Worm (Caenorhabditis elegans): ENCODE measurements around the gene T07A5.1.

Gene T07A5.1

ce11 chrIII:10270778-10271307 lies 35.2 kb downstream of the T07A5.1 start, which contains the start of gene cnk-1 (continued):
- TF ChIP-seq daf-8 (GFP tag; IDR thresholded peaks at IDR 0.05): 0 out of 2 replicates have a peak, but pooled peaks have one; percentile 11
- TF ChIP-seq ceh-20 (GFP tag; IDR thresholded peaks at IDR 0.05): peak; percentile 98
- no peak for TF ChIP-seq fkh-10 (GFP tag; optimal IDR thresholded peaks at IDR 0.05)
- TF ChIP-seq ceh-28 (tag; optimal IDR thresholded peaks at IDR 0.05): no peak
- TF ChIP-seq fos-1 (tag; optimal IDR thresholded peaks at IDR 0.05): no peak
- TF ChIP-seq hmg-1.1 (GFP tag; IDR thresholded peaks at IDR 0.05): peak; percentile 99
- TF ChIP-seq ceh-32 (tag; optimal IDR thresholded peaks at IDR 0.05; ENCODE audit: poor library complexity): no peak
- TF ChIP-seq pqm-1 (tag; optimal IDR thresholded peaks at IDR 0.05): no peak
- peak; percentile 43 for TF ChIP-seq nhr-6 (tag; optimal IDR thresholded peaks at IDR 0.05)
- TF ChIP-seq gei-8 (GFP tag; optimal IDR thresholded peaks at IDR 0.05): no peak
- TF ChIP-seq dmd-9 (GFP tag; IDR thresholded peaks at IDR 0.05): peak; percentile 100
- TF ChIP-seq F26F4.8 (GFP tag; conservative IDR thresholded peaks at IDR 0.05): no peak
- TF ChIP-seq madf-5 (GFP tag; IDR thresholded peaks at IDR 0.05): peak; percentile 94 to 95
- peak; percentile 99 for TF ChIP-seq ZK337.2 (GFP tag; IDR thresholded peaks at IDR 0.05)
- TF ChIP-seq dmd-8 (GFP tag; IDR thresholded peaks at IDR 0.05): peak; percentile 85
- peak; percentile 97 for TF ChIP-seq D1046.2 (GFP tag; IDR thresholded peaks at IDR 0.05)
- TF ChIP-seq zip-11 (GFP tag; IDR thresholded peaks at IDR 0.05): no peak
- peak; percentile 48 for TF ChIP-seq nhr-25 (tag; optimal IDR thresholded peaks at IDR 0.05; ENCODE audit: borderline replicate concordance, insufficient read depth)
- 0 out of 2 replicates have a peak, but pooled peaks have one; percentile 57 for TF ChIP-seq Y105C5A.15 (GFP tag; IDR thresholded peaks at IDR 0.05)
- peak; percentile 94 for TF ChIP-seq unc-130 (GFP tag; optimal IDR thresholded peaks at IDR 0.05)
- no peak for TF ChIP-seq lir-3 (tag; optimal IDR thresholded peaks at IDR 0.05)
- TF ChIP-seq hif-1 (tag; optimal IDR thresholded peaks at IDR 0.05): peak in 1 of 2 experiments; percentile 90
- peak; percentile 88 for TF ChIP-seq snpc-1.2 (GFP tag; IDR thresholded peaks at IDR 0.05)
- TF ChIP-seq zfp-2 (tag; optimal IDR thresholded peaks at IDR 0.05): no peak
- peak; percentile 37 for TF ChIP-seq nhr-48 (tag; optimal IDR thresholded peaks at IDR 0.05)
- peak; percentile 96 for TF ChIP-seq arid-1 (GFP tag; conservative IDR thresholded peaks at IDR 0.05)
- TF ChIP-seq mxl-3 (GFP tag; optimal IDR thresholded peaks at IDR 0.05): peak; percentile 85
- TF ChIP-seq sdz-12 (GFP tag; optimal IDR thresholded peaks at IDR 0.05): peak; percentile 74
- peak; percentile 88 for TF ChIP-seq mxl-2 (GFP tag; conservative IDR thresholded peaks at IDR 0.05)
- TF ChIP-seq egl-43 (GFP tag; IDR thresholded peaks at IDR 0.05): peak; percentile 97
- TF ChIP-seq spr-3 (GFP tag; optimal IDR thresholded peaks at IDR 0.05): peak; percentile 44
- peak; percentile 94 for TF ChIP-seq lin-1 (GFP tag; IDR thresholded peaks at IDR 0.05)
- TF ChIP-seq skn-1 (tag; optimal IDR thresholded peaks at IDR 0.05): no peak
- peak; percentile 92 for TF ChIP-seq set-16 (GFP tag; IDR thresholded peaks at IDR 0.05)
- TF ChIP-seq cey-2 (tag; optimal IDR thresholded peaks at IDR 0.05; ENCODE audit: borderline replicate concordance, insufficient read depth): no peak
- peak; percentile 66 for TF ChIP-seq hlh-30 (tag; optimal IDR thresholded peaks at IDR 0.05; ENCODE audit: insufficient read depth)
- TF ChIP-seq zfp-3 (GFP tag; conservative IDR thresholded peaks at IDR 0.05): peak; percentile 98
- TF ChIP-seq ZK546.5 (tag; optimal IDR thresholded peaks at IDR 0.05): no peak
- peak; percentile 87 for TF ChIP-seq lin-29 (GFP tag; IDR thresholded peaks at IDR 0.05)
- TF ChIP-seq aly-2 (tag; optimal IDR thresholded peaks at IDR 0.05): no peak
- TF ChIP-seq hlh-11 (tag; optimal IDR thresholded peaks at IDR 0.05): peak; percentile 69
- TF ChIP-seq T20F7.1 (GFP tag; optimal IDR thresholded peaks at IDR 0.05): no peak
- peak; percentile 95 for TF ChIP-seq pha-4 (GFP tag; IDR thresholded peaks at IDR 0.05)
- TF ChIP-seq pha-4 (tag; optimal IDR thresholded peaks at IDR 0.05): no peak
- no peak for TF ChIP-seq nhr-10 (tag; optimal IDR thresholded peaks at IDR 0.05)
- no peak for TF ChIP-seq ama-1 (optimal IDR thresholded peaks at IDR 0.05)
- TF ChIP-seq tag-97 (GFP tag; IDR thresholded peaks at IDR 0.05): peak; percentile 98
- no peak for TF ChIP-seq nhr-76 (tag; optimal IDR thresholded peaks at IDR 0.05)
- no peak for TF ChIP-seq ceh-62 (tag; optimal IDR thresholded peaks at IDR 0.05)
- TF ChIP-seq nhr-28 (tag; optimal IDR thresholded peaks at IDR 0.05): no peak
- TF ChIP-seq Y5F2A.4 (GFP tag; optimal IDR thresholded peaks at IDR 0.05): no peak
